Worm (Caenorhabditis elegans) whole organism, young adult: ENCODE data around the gene C25H3.10.

ENCODE experiments used
- F39B2.1 ChIP-seq: fragments of 200-800 bp; sonication (Bioruptor generic); IDR thresholded peaks from 2 replicates; pipeline ENCODE4 v1.3.6; 2022; ENCODE audit warnings: missing genetic modification reagents, missing genetic modification characterization, missing compliant biosample characterization
- K12H6.12 ChIP-seq: fragments of 200-800 bp; sonication (Bioruptor generic); optimal IDR thresholded peaks from 2 replicates; lab custom pipeline; 2018; ENCODE audit warnings: mild to moderate bottlenecking, missing genetic modification characterization, missing compliant biosample characterization
- Y67H2A.10 ChIP-seq: fragments of 200-800 bp; sonication (Bioruptor generic); conservative IDR thresholded peaks from 2 replicates; pipeline ENCODE4 v1.3.6; 2022; ENCODE audit warnings: missing genetic modification reagents, missing genetic modification characterization, missing compliant biosample characterization
- Y95B8A.8 ChIP-seq: fragments of 200-800 bp; sonication (Bioruptor generic); IDR thresholded peaks from 2 replicates; pipeline ENCODE4 v1.3.6; 2022; ENCODE audit warnings: missing genetic modification reagents, missing genetic modification characterization, missing compliant biosample characterization
- athp-1 ChIP-seq: sonication (generic microtip); optimal IDR thresholded peaks from 2 replicates; lab custom pipeline; 2017; ENCODE audit warnings: mild to moderate bottlenecking, missing genetic modification characterization, missing compliant biosample characterization
- attf-6 ChIP-seq: fragments of 200-800 bp; sonication (Bioruptor generic); IDR thresholded peaks from 2 replicates; pipeline ENCODE4 v1.3.6; 2022; ENCODE audit warnings: missing genetic modification reagents, missing genetic modification characterization, missing compliant biosample characterization
- cebp-2 ChIP-seq: fragments of 200-800 bp; sonication (Bioruptor generic); IDR thresholded peaks from 2 replicates; pipeline ENCODE4 v1.3.6; 2022; ENCODE audit warnings: missing genetic modification characterization, missing compliant biosample characterization
- hsf-1 ChIP-seq: fragments of 200-800 bp; sonication (Bioruptor generic); IDR thresholded peaks from 2 replicates; pipeline ENCODE4 v1.3.6; 2022; ENCODE audit warnings: missing genetic modification reagents, missing genetic modification characterization, missing compliant biosample characterization
- lin-35 ChIP-seq, 3 experiments: fragments of 150-350 bp in 2 of 3; sonication (generic microtip) in 1 of 3; optimal IDR thresholded peaks; 2 replicates each; lab custom pipeline; 2014 to 2018; ENCODE audit warnings: missing biosample characterization in 3 of 3, missing genetic modification characterization in 3 of 3, missing genetic modification reagents in 3 of 3
- nhr-27 ChIP-seq: fragments of 200-800 bp; sonication (Bioruptor generic); optimal IDR thresholded peaks from 2 replicates; lab custom pipeline; 2018; ENCODE audit warnings: mild to moderate bottlenecking, missing genetic modification characterization, moderate library complexity, missing compliant biosample characterization
- nhr-80 ChIP-seq: sonication (generic microtip); optimal IDR thresholded peaks from 2 replicates; lab custom pipeline; 2016; ENCODE audit warnings: missing genetic modification characterization, missing compliant biosample characterization
- snpc-4 ChIP-seq, 5 experiments: fragments of 150-350 bp in 1 of 5; sonication (generic microtip) in 4 of 5; optimal IDR thresholded peaks; 2 replicates each; lab custom pipeline; 2014 to 2018; ENCODE audit warnings: missing genetic modification characterization in 5 of 5, missing biosample characterization in 3 of 5, antibody characterized with exemption in 2 of 5, mild to moderate bottlenecking in 2 of 5, missing compliant biosample characterization in 2 of 5, missing genotype in 2 of 5, moderate library complexity in 2 of 5, missing genetic modification reagents in 1 of 5
- somi-1 ChIP-seq: fragments of 200-800 bp; sonication (Bioruptor generic); optimal IDR thresholded peaks from 2 replicates; lab custom pipeline; 2018; ENCODE audit warnings: mild to moderate bottlenecking, missing genetic modification characterization, missing compliant biosample characterization
- ztf-26 ChIP-seq: sonication (generic microtip); optimal IDR thresholded peaks from 2 replicates; lab custom pipeline; 2017; ENCODE audit warnings: missing genetic modification characterization, missing compliant biosample characterization

- TF ChIP-seq athp-1 (tag; lab: Kevin White, UChicago) = no peak
- no peak for TF ChIP-seq Y67H2A.10
- TF ChIP-seq Y95B8A.8 = no peak
- TF ChIP-seq F39B2.1 (GFP tag; lab: Robert Waterston, UW) = no peak
- TF ChIP-seq K12H6.12 (tag; lab: Kevin White, UChicago) = no peak
- no peak for TF ChIP-seq hsf-1 (GFP tag; lab: Robert Waterston, UW)
- no peak for TF ChIP-seq nhr-80 (tag; lab: Kevin White, UChicago)
- no peak for TF ChIP-seq nhr-27 (tag; lab: Kevin White, UChicago)
- TF ChIP-seq somi-1 = no peak
- TF ChIP-seq attf-6 (GFP tag; lab: Robert Waterston, UW) = no peak
- no peak for TF ChIP-seq snpc-4 (GFP tag; optimal IDR thresholded peaks at IDR 0.05; lab: Kevin White, UChicago)
- TF ChIP-seq snpc-4 (tag; optimal IDR thresholded peaks at IDR 0.05; lab: Kevin White, UChicago) = no peak
- TF ChIP-seq lin-35 (GFP tag; optimal IDR thresholded peaks at IDR 0.05; lab: Kevin White, UChicago) = no peak
- no peak for TF ChIP-seq ztf-26 (tag; lab: Kevin White, UChicago)
- TF ChIP-seq cebp-2 (GFP tag; lab: Robert Waterston, UW) = no peak
Observed at ce11 chrII:5704479-5704878, 5.7 kb upstream of the C25H3.10 start.
